Worm (Caenorhabditis elegans) whole organism, L1 larva: ENCODE results near the gene C47E8.1.

Experiments
- C16A3.4 ChIP-seq: fragments of 150-350 bp; optimal IDR thresholded peaks from 2 replicates; lab custom pipeline; 2014; ENCODE audit warnings: missing biosample characterization, missing genetic modification characterization
- F16B12.6 ChIP-seq: fragments of 150-350 bp; optimal IDR thresholded peaks from 2 replicates; lab custom pipeline; 2014; ENCODE audit warnings: missing biosample characterization, missing genetic modification characterization
- ceh-8 ChIP-seq: fragments of 200-800 bp; sonication (Bioruptor generic); optimal IDR thresholded peaks from 2 replicates; lab custom pipeline; 2018; ENCODE audit warnings: mild to moderate bottlenecking, missing genetic modification characterization, moderate library complexity, missing compliant biosample characterization
- ceh-90 ChIP-seq: sonication (generic microtip); optimal IDR thresholded peaks from 2 replicates; lab custom pipeline; 2016; ENCODE audit warnings: missing genetic modification characterization, missing compliant biosample characterization
- ces-1 ChIP-seq: fragments of 150-350 bp; optimal IDR thresholded peaks from 2 replicates; lab custom pipeline; 2014; ENCODE audit warnings: missing biosample characterization, missing genetic modification reagents, missing genetic modification characterization
- dsc-1 ChIP-seq: sonication (generic microtip); optimal IDR thresholded peaks from 2 replicates; lab custom pipeline; 2016; ENCODE audit warnings: mild to moderate bottlenecking, missing genetic modification characterization, missing compliant biosample characterization
- efl-3 ChIP-seq: fragments of 200-800 bp; sonication (Bioruptor generic); optimal IDR thresholded peaks from 2 replicates; lab custom pipeline; 2018; ENCODE audit warnings: mild to moderate bottlenecking, missing genetic modification characterization, missing compliant biosample characterization
- egl-27 ChIP-seq, 2 experiments: fragments of 150-350 bp in 1 of 2; sonication (generic microtip); optimal IDR thresholded peaks; 3 replicates each; lab custom pipeline; 2017 to 2018; ENCODE audit warnings: missing biosample characterization in 2 of 2, missing genetic modification characterization in 2 of 2, missing genetic modification reagents in 2 of 2
- elt-2 ChIP-seq: sonication (generic microtip); optimal IDR thresholded peaks from 2 replicates; lab custom pipeline; 2016; ENCODE audit warnings: missing genetic modification characterization, mild to moderate bottlenecking, inconsistent platforms, missing compliant biosample characterization, missing genetic modification reagents
- elt-3 ChIP-seq, 6 experiments: fragments of 150-350 bp in 1 of 6; sonication (generic microtip); optimal IDR thresholded peaks; 2 replicates each; lab custom pipeline; 2017 to 2018; ENCODE audit warnings: missing biosample characterization in 6 of 6, missing genetic modification characterization in 6 of 6, inconsistent platforms in 1 of 6
- ets-5 ChIP-seq: fragments of 200-800 bp; sonication (Bioruptor generic); IDR thresholded peaks from 2 replicates; pipeline ENCODE4 v1.3.6; 2022; ENCODE audit warnings: missing genetic modification characterization, missing compliant biosample characterization
- fkh-4 ChIP-seq: sonication (generic microtip); optimal IDR thresholded peaks from 2 replicates; lab custom pipeline; 2016; ENCODE audit warnings: missing compliant biosample characterization, missing genetic modification characterization, borderline replicate concordance
- fkh-8 ChIP-seq: sonication (generic microtip); optimal IDR thresholded peaks from 2 replicates; lab custom pipeline; 2016; ENCODE audit warnings: mild to moderate bottlenecking, missing genetic modification characterization, missing compliant biosample characterization
- fos-1 ChIP-seq: fragments of 150-350 bp; optimal IDR thresholded peaks from 2 replicates; lab custom pipeline; 2014; ENCODE audit warnings: missing biosample characterization, missing genetic modification characterization
- grh-1 ChIP-seq: fragments of 200-800 bp; sonication (Bioruptor generic); IDR thresholded peaks from 2 replicates; pipeline ENCODE4 v1.3.6; 2022; ENCODE audit warnings: missing genetic modification reagents, missing genetic modification characterization, missing compliant biosample characterization
- hpl-2 ChIP-seq: fragments of 150-350 bp; optimal IDR thresholded peaks from 2 replicates; lab custom pipeline; 2014; ENCODE audit warnings: missing biosample characterization, missing genetic modification reagents, missing genetic modification characterization
- irx-1 ChIP-seq: sonication (generic microtip); optimal IDR thresholded peaks from 2 replicates; lab custom pipeline; 2016; ENCODE audit warnings: missing genetic modification characterization, missing compliant biosample characterization
- isw-1 ChIP-seq: fragments of 200-800 bp; sonication (Bioruptor generic); IDR thresholded peaks from 2 replicates; pipeline ENCODE4 v1.3.6; 2022; ENCODE audit warnings: missing genetic modification characterization, missing compliant biosample characterization
- jun-1 ChIP-seq: fragments of 150-350 bp; optimal IDR thresholded peaks from 2 replicates; lab custom pipeline; 2014; ENCODE audit warnings: missing biosample characterization, missing genetic modification reagents, missing genetic modification characterization
- lin-13 ChIP-seq: fragments of 150-350 bp; optimal IDR thresholded peaks from 2 replicates; lab custom pipeline; 2014; ENCODE audit warnings: missing biosample characterization, missing genetic modification reagents, missing genetic modification characterization
- lin-14 ChIP-seq: fragments of 200-800 bp; sonication (Bioruptor generic); optimal IDR thresholded peaks from 2 replicates; lab custom pipeline; 2018; ENCODE audit warnings: mild to moderate bottlenecking, missing genetic modification characterization, moderate library complexity, missing compliant biosample characterization
- lin-15B ChIP-seq: fragments of 150-350 bp; sonication (generic microtip); optimal IDR thresholded peaks from 3 replicates; lab custom pipeline; 2014; ENCODE audit warnings: missing biosample characterization, missing genetic modification characterization
- lin-39 ChIP-seq: fragments of 150-350 bp; optimal IDR thresholded peaks from 2 replicates; lab custom pipeline; 2014; ENCODE audit warnings: missing biosample characterization, missing genetic modification reagents, missing genetic modification characterization
- lsy-2 ChIP-seq, 2 experiments: fragments of 150-350 bp; optimal IDR thresholded peaks; 2 replicates each; lab custom pipeline; 2014; ENCODE audit warnings: missing biosample characterization in 2 of 2, missing genetic modification characterization in 2 of 2
- mab-9 ChIP-seq: fragments of 200-800 bp; sonication (Bioruptor generic); IDR thresholded peaks from 2 replicates; pipeline ENCODE4 v1.3.6; 2022; ENCODE audit warnings: missing genetic modification reagents, missing genetic modification characterization, missing compliant biosample characterization
- mdl-1 ChIP-seq, 2 experiments: fragments of 150-350 bp; optimal IDR thresholded peaks; 2 replicates each; lab custom pipeline; 2014 to 2017; ENCODE audit warnings: missing biosample characterization in 2 of 2, missing genetic modification characterization in 2 of 2, inconsistent platforms in 1 of 2
- mep-1 ChIP-seq: fragments of 150-350 bp; optimal IDR thresholded peaks from 2 replicates; lab custom pipeline; 2014; ENCODE audit warnings: missing biosample characterization, missing genetic modification characterization
- nhr-12 ChIP-seq: sonication (generic microtip); optimal IDR thresholded peaks from 2 replicates; lab custom pipeline; 2017; ENCODE audit warnings: missing biosample characterization, missing genetic modification characterization
- nhr-19 ChIP-seq: fragments of 200-800 bp; sonication (Bioruptor generic); conservative IDR thresholded peaks from 2 replicates; pipeline ENCODE4 v1.3.6; 2022; ENCODE audit warnings: missing genetic modification characterization, missing compliant biosample characterization
- nhr-237 ChIP-seq: fragments of 150-350 bp; optimal IDR thresholded peaks from 2 replicates; lab custom pipeline; 2014; ENCODE audit warnings: missing biosample characterization, missing genetic modification characterization
- nhr-28 ChIP-seq: fragments of 150-350 bp; optimal IDR thresholded peaks from 2 replicates; lab custom pipeline; 2014; ENCODE audit warnings: missing biosample characterization, missing genetic modification characterization
- nhr-71 ChIP-seq: sonication (generic microtip); optimal IDR thresholded peaks from 2 replicates; lab custom pipeline; 2016; ENCODE audit warnings: mild to moderate bottlenecking, missing genetic modification characterization, moderate library complexity, missing compliant biosample characterization
- nhr-76 ChIP-seq: sonication (generic microtip); optimal IDR thresholded peaks from 2 replicates; lab custom pipeline; 2017; ENCODE audit warnings: missing biosample characterization, missing genetic modification characterization
- nhr-77 ChIP-seq: fragments of 150-350 bp; optimal IDR thresholded peaks from 2 replicates; lab custom pipeline; 2014; ENCODE audit warnings: missing biosample characterization, missing genetic modification characterization
- nhr-90 ChIP-seq: sonication (generic microtip); optimal IDR thresholded peaks from 2 replicates; lab custom pipeline; 2016; ENCODE audit warnings: mild to moderate bottlenecking, missing genetic modification characterization, missing compliant biosample characterization; ENCODE audit not compliant: poor library complexity
- pag-3 ChIP-seq: sonication (generic microtip); optimal IDR thresholded peaks from 2 replicates; lab custom pipeline; 2017; ENCODE audit warnings: missing genetic modification characterization, mild to moderate bottlenecking, missing compliant biosample characterization, antibody characterized with exemption, borderline replicate concordance; ENCODE audit not compliant: insufficient read depth
- pqm-1 ChIP-seq: sonication (generic microtip); optimal IDR thresholded peaks from 3 replicates; lab custom pipeline; 2017; ENCODE audit warnings: missing biosample characterization, missing genetic modification characterization
- skn-1 ChIP-seq: fragments of 150-350 bp; optimal IDR thresholded peaks from 2 replicates; lab custom pipeline; 2014; ENCODE audit warnings: missing biosample characterization, missing genetic modification characterization
- snpc-4 ChIP-seq: fragments of 150-350 bp; optimal IDR thresholded peaks from 2 replicates; lab custom pipeline; 2014; ENCODE audit warnings: missing biosample characterization, missing genetic modification characterization
- snu-23 ChIP-seq: sonication (generic microtip); optimal IDR thresholded peaks from 2 replicates; lab custom pipeline; 2016; ENCODE audit warnings: missing genetic modification characterization, missing compliant biosample characterization
- sox-4 ChIP-seq: sonication (generic microtip); optimal IDR thresholded peaks from 2 replicates; lab custom pipeline; 2016; ENCODE audit warnings: missing genetic modification characterization, missing compliant biosample characterization
- sptf-1 ChIP-seq: fragments of 150-350 bp; optimal IDR thresholded peaks from 2 replicates; lab custom pipeline; 2014; ENCODE audit warnings: missing biosample characterization, missing genetic modification characterization
- sup-37 ChIP-seq: fragments of 200-800 bp; sonication (Bioruptor generic); optimal IDR thresholded peaks from 2 replicates; lab custom pipeline; 2018; ENCODE audit warnings: mild to moderate bottlenecking, missing genetic modification characterization, missing compliant biosample characterization
- tbx-2 ChIP-seq: sonication (generic microtip); optimal IDR thresholded peaks from 2 replicates; lab custom pipeline; 2016; ENCODE audit warnings: missing genetic modification characterization, missing compliant biosample characterization
- tlp-1 ChIP-seq: fragments of 150-350 bp; optimal IDR thresholded peaks from 2 replicates; lab custom pipeline; 2014; ENCODE audit warnings: missing biosample characterization, missing genetic modification characterization
- unc-130 ChIP-seq: fragments of 150-350 bp; optimal IDR thresholded peaks from 2 replicates; lab custom pipeline; 2017; ENCODE audit warnings: missing biosample characterization, missing genetic modification characterization, inconsistent platforms
- unc-30 ChIP-seq: sonication (generic microtip); optimal IDR thresholded peaks from 2 replicates; lab custom pipeline; 2017; ENCODE audit warnings: missing biosample characterization, missing genetic modification characterization
- vab-15 ChIP-seq: sonication (generic microtip); optimal IDR thresholded peaks from 2 replicates; lab custom pipeline; 2017; ENCODE audit warnings: missing genotype, mild to moderate bottlenecking, missing genetic modification characterization, missing compliant biosample characterization
- xbp-1 ChIP-seq: sonication (generic microtip); optimal IDR thresholded peaks from 2 replicates; lab custom pipeline; 2016; ENCODE audit warnings: missing genetic modification characterization, missing compliant biosample characterization
- ztf-4 ChIP-seq: fragments of 150-350 bp; optimal IDR thresholded peaks from 2 replicates; lab custom pipeline; 2014; ENCODE audit warnings: missing biosample characterization, missing genetic modification characterization

The C47E8.1 gene

DNA sequence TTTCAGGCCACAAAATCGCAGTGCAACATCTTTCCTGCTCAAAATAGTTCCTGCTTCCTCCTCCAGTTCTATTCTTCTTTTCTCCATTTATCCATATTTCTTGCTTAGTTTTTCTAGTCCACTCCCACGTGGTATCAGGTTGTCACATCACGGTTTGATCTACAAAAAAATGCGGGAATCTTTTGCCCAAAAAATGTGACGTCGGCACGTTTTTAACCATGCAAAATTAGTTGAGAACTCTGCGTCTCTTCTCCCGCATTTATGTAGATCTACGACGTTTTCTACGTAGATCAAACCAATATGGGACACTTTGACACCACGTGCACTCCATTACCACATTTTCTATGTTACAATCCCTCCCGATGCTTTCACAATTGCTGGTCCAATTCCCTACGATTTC, 23.8 kb upstream of the C47E8.1 start:
- no peak for TF ChIP-seq tlp-1 (tag; lab: Kevin White, UChicago)
- no peak for TF ChIP-seq lin-39
- TF ChIP-seq mab-9, result no peak

- TF ChIP-seq skn-1 (tag; lab: Kevin White, UChicago), result peak; percentile 22
- peak; percentile 2 for TF ChIP-seq dsc-1 (tag; lab: Kevin White, UChicago)
- no peak for TF ChIP-seq nhr-12 (tag; lab: Kevin White, UChicago)
- TF ChIP-seq grh-1 (GFP tag; lab: Robert Waterston, UW), result no peak
- no peak for TF ChIP-seq elt-3 (tag; optimal IDR thresholded peaks at IDR 0.05; lab: Kevin White, UChicago)
- peak; percentile 22 for TF ChIP-seq tbx-2 (tag; lab: Kevin White, UChicago)
- no peak for TF ChIP-seq vab-15 (tag; lab: Kevin White, UChicago)
- TF ChIP-seq lin-13 (GFP tag; lab: Kevin White, UChicago), result no peak
- TF ChIP-seq snu-23, result peak; percentile 36
- TF ChIP-seq lin-15B (tag; lab: Kevin White, UChicago), result peak; percentile 29
- peak; percentile 5 for TF ChIP-seq unc-130 (tag; lab: Kevin White, UChicago)
- no peak for TF ChIP-seq fos-1 (tag; lab: Kevin White, UChicago)
- TF ChIP-seq elt-2 (tag; lab: Kevin White, UChicago), result no peak
- TF ChIP-seq pqm-1 (tag; lab: Kevin White, UChicago), result no peak
- no peak for TF ChIP-seq sptf-1
- no peak for TF ChIP-seq nhr-77
- TF ChIP-seq mep-1 (tag; lab: Kevin White, UChicago), result no peak
- TF ChIP-seq isw-1 (GFP tag; lab: Robert Waterston, UW), result no peak
- peak; percentile 7 to 74 for TF ChIP-seq lsy-2 (tag; optimal IDR thresholded peaks at IDR 0.05; lab: Kevin White, UChicago)
- TF ChIP-seq ces-1 (GFP tag; lab: Kevin White, UChicago), result no peak
- TF ChIP-seq nhr-237, result no peak
- no peak for TF ChIP-seq nhr-19
- TF ChIP-seq nhr-76 (tag; lab: Kevin White, UChicago), result no peak
- no peak for TF ChIP-seq egl-27 (tag; optimal IDR thresholded peaks at IDR 0.05; lab: Kevin White, UChicago)
- no peak for TF ChIP-seq efl-3 (GFP tag; lab: Kevin White, UChicago)
- TF ChIP-seq ztf-4 (tag; lab: Kevin White, UChicago), result no peak
- no peak for TF ChIP-seq lin-39
- TF ChIP-seq nhr-28 (tag; lab: Kevin White, UChicago), result no peak
- TF ChIP-seq lin-14, result peak; percentile 42
- no peak for TF ChIP-seq ceh-90 (tag; lab: Kevin White, UChicago)
- no peak for TF ChIP-seq F16B12.6 (tag; lab: Kevin White, UChicago)
- TF ChIP-seq nhr-90, result no peak
- no peak for TF ChIP-seq unc-30 (tag; lab: Kevin White, UChicago)
- no peak for TF ChIP-seq fkh-4 (tag; lab: Kevin White, UChicago)
- TF ChIP-seq sup-37 (GFP tag; lab: Kevin White, UChicago), result no peak
- no peak for TF ChIP-seq sox-4 (tag; lab: Kevin White, UChicago)
- no peak for TF ChIP-seq xbp-1 (tag; lab: Kevin White, UChicago)
- no peak for TF ChIP-seq hpl-2 (GFP tag; lab: Kevin White, UChicago)
- TF ChIP-seq mdl-1 (tag; optimal IDR thresholded peaks at IDR 0.05; lab: Kevin White, UChicago), result no peak
- TF ChIP-seq ets-5 (GFP tag; lab: Robert Waterston, UW), result no peak
- TF ChIP-seq irx-1 (tag; lab: Kevin White, UChicago), result peak; percentile 5
- TF ChIP-seq C16A3.4 (tag; lab: Kevin White, UChicago), result no peak
- TF ChIP-seq fkh-8 (tag; lab: Kevin White, UChicago), result peak; percentile 12
- TF ChIP-seq nhr-71, result peak; percentile 42
- no peak for TF ChIP-seq ceh-8 (GFP tag; lab: Kevin White, UChicago)
- no peak for TF ChIP-seq snpc-4 (tag; lab: Kevin White, UChicago)
- TF ChIP-seq pag-3 (tag; lab: Kevin White, UChicago), result no peak
- TF ChIP-seq jun-1, result no peak
These were observed 19.7 kb upstream of the C47E8.1 start, which contains the start of the genes rfc-1 and pmp-3 for ce11 chrV:14645817-14646789. Gene rfc-1, minus strand, starts transcription at chrV:14645979. Gene pmp-3, plus strand, starts transcription at chrV:14646739.
